Worm (Caenorhabditis elegans): ENCODE data around the gene C43F9.11.

- TF ChIP-seq ceh-13 (GFP tag; optimal IDR thresholded peaks at IDR 0.05) = no peak
- no peak for TF ChIP-seq B0310.2 (tag; optimal IDR thresholded peaks at IDR 0.05)
- TF ChIP-seq ama-1 (optimal IDR thresholded peaks at IDR 0.05) = no peak
- no peak for TF ChIP-seq flt-1 (GFP tag; IDR thresholded peaks at IDR 0.05)
- no peak for TF ChIP-seq ets-7 (tag; optimal IDR thresholded peaks at IDR 0.05)
- TF ChIP-seq sea-1 (GFP tag; conservative IDR thresholded peaks at IDR 0.05) = no peak
- TF ChIP-seq hmbx-1 (tag; optimal IDR thresholded peaks at IDR 0.05) = no peak
- TF ChIP-seq hmg-4 (GFP tag; optimal IDR thresholded peaks at IDR 0.05) = no peak
- TF ChIP-seq pes-1 (GFP tag; IDR thresholded peaks at IDR 0.05) = no peak
- no peak for TF ChIP-seq ceh-36 (tag; optimal IDR thresholded peaks at IDR 0.05)
- no peak for TF ChIP-seq tra-4 (tag; optimal IDR thresholded peaks at IDR 0.05)
These were observed 6.0 kb downstream of the C43F9.11 start, which contains the start of gene R09H10.2 for ce11 chrIV:10602644-10603043.
